Fruit fly (Drosophila melanogaster) whole organism, embryonic: ENCODE measurements around the gene CG6966.

ENCODE experiments used
- Antp ChIP-seq: fragments of 200-800 bp; sonication (Bioruptor generic); optimal IDR thresholded peaks from 3 replicates; lab custom pipeline; 2016; ENCODE audit warnings: missing biosample characterization, missing genetic modification characterization
- Awh ChIP-seq: fragments of 200-800 bp; sonication (Bioruptor generic); IDR thresholded peaks from 2 replicates; pipeline ENCODE4, ENCODE4 v1.3.6; 2022; ENCODE audit warnings: missing biosample characterization, missing genetic modification characterization
- B-H2 ChIP-seq: fragments of 200-800 bp; sonication (Bioruptor generic); optimal IDR thresholded peaks from 2 replicates; lab custom pipeline; 2018; ENCODE audit warnings: missing biosample characterization, mild to moderate bottlenecking, missing genetic modification characterization
- CG11695 ChIP-seq: fragments of 200-800 bp; sonication (Bioruptor generic); IDR thresholded peaks from 3 replicates; pipeline ENCODE4 v1.3.6; 2022; ENCODE audit warnings: missing biosample characterization, missing genetic modification characterization
- CG12104 ChIP-seq: fragments of 200-800 bp; sonication (Bioruptor generic); optimal IDR thresholded peaks from 3 replicates; lab custom pipeline; 2016; ENCODE audit warnings: missing biosample characterization, missing genetic modification characterization
- CG1233 ChIP-seq: fragments of 200-800 bp; sonication (Bioruptor generic); optimal IDR thresholded peaks from 4 replicates; lab custom pipeline; 2018; ENCODE audit warnings: missing biosample characterization, mild to moderate bottlenecking, missing genetic modification characterization
- CG15011 ChIP-seq: fragments of 200-800 bp; sonication (Bioruptor generic); optimal IDR thresholded peaks from 3 replicates; lab custom pipeline; 2018; ENCODE audit warnings: missing biosample characterization, mild to moderate bottlenecking, missing genetic modification characterization
- CG17802 ChIP-seq: fragments of 200-800 bp; sonication (Bioruptor generic); optimal IDR thresholded peaks from 2 replicates; lab custom pipeline; 2018; ENCODE audit warnings: missing biosample characterization, mild to moderate bottlenecking, missing genetic modification characterization, moderate library complexity
- CG1792 ChIP-seq: fragments of 200-800 bp; sonication (Bioruptor generic); optimal IDR thresholded peaks from 2 replicates; lab custom pipeline; 2016; ENCODE audit warnings: missing biosample characterization, missing genetic modification characterization
- CG2116 ChIP-seq: fragments of 200-800 bp; sonication (Bioruptor generic); optimal IDR thresholded peaks from 3 replicates; lab custom pipeline; 2018; ENCODE audit warnings: missing biosample characterization, mild to moderate bottlenecking, missing genetic modification characterization
- CG31388 ChIP-seq: fragments of 200-800 bp; sonication (Bioruptor generic); optimal IDR thresholded peaks from 2 replicates; lab custom pipeline; 2016; ENCODE audit warnings: missing biosample characterization, missing genetic modification characterization
- CG4360 ChIP-seq: fragments of 200-800 bp; sonication (Bioruptor generic); IDR thresholded peaks from 2 replicates; pipeline ENCODE4 v1.3.6; 2022; ENCODE audit warnings: missing biosample characterization, missing genetic modification characterization
- CG7357 ChIP-seq: fragments of 200-800 bp; sonication (Bioruptor generic); IDR thresholded peaks from 3 replicates; pipeline ENCODE4 v1.3.6; 2022; ENCODE audit warnings: missing biosample characterization, missing genetic modification characterization
- CG7928 ChIP-seq: fragments of 200-800 bp; sonication (Bioruptor generic); optimal IDR thresholded peaks from 2 replicates; lab custom pipeline; 2017; ENCODE audit warnings: missing biosample characterization, mild to moderate bottlenecking, missing genetic modification characterization
- CG7963 ChIP-seq: fragments of 200-800 bp; sonication (Bioruptor generic); IDR thresholded peaks from 3 replicates; pipeline ENCODE4 v1.3.6; 2022; ENCODE audit warnings: missing biosample characterization, missing genetic modification characterization; ENCODE audit not compliant: partially characterized antibody
- CG8089 ChIP-seq: fragments of 200-800 bp; sonication (Bioruptor generic); optimal IDR thresholded peaks from 3 replicates; lab custom pipeline; 2016; ENCODE audit warnings: missing biosample characterization, missing genetic modification characterization
- Camta ChIP-seq: fragments of 200-800 bp; sonication (Bioruptor generic); optimal IDR thresholded peaks from 2 replicates; lab custom pipeline; 2016; ENCODE audit warnings: missing biosample characterization, missing genetic modification characterization
- CoRest ChIP-seq: fragments of 200-800 bp; sonication (Bioruptor generic); optimal IDR thresholded peaks from 3 replicates; lab custom pipeline; 2018; ENCODE audit warnings: missing biosample characterization, mild to moderate bottlenecking, missing genetic modification characterization, moderate library complexity
- E2f1 ChIP-seq: fragments of 200-800 bp; sonication (Bioruptor generic); IDR thresholded peaks from 2 replicates; pipeline ENCODE4 v1.3.6; 2022; ENCODE audit warnings: missing biosample characterization, missing genetic modification characterization
- HHEX ChIP-seq: fragments of 200-800 bp; sonication (Bioruptor generic); optimal IDR thresholded peaks from 3 replicates; lab custom pipeline; 2017; ENCODE audit warnings: missing biosample characterization, mild to moderate bottlenecking, missing genetic modification characterization, missing genetic modification reagents
- Hey ChIP-seq: fragments of 200-800 bp; sonication (Bioruptor generic); optimal IDR thresholded peaks from 3 replicates; lab custom pipeline; 2018; ENCODE audit warnings: missing biosample characterization, mild to moderate bottlenecking, missing genetic modification characterization
- HmgD ChIP-seq: fragments of 200-800 bp; sonication (Bioruptor generic); optimal IDR thresholded peaks from 3 replicates; lab custom pipeline; 2016; ENCODE audit warnings: missing biosample characterization, missing genetic modification characterization
- Hsf ChIP-seq: fragments of 200-800 bp; sonication (Bioruptor generic); optimal IDR thresholded peaks from 3 replicates; lab custom pipeline; 2016; ENCODE audit warnings: missing biosample characterization, missing genetic modification characterization
- Jarid2 ChIP-seq: fragments of 200-800 bp; sonication (Bioruptor generic); optimal IDR thresholded peaks from 3 replicates; lab custom pipeline; 2017; ENCODE audit warnings: mild to moderate bottlenecking, missing biosample characterization, missing genetic modification reagents, missing genetic modification characterization
- Lpt ChIP-seq: fragments of >200 bp; optimal IDR thresholded peaks from 2 replicates; lab custom pipeline; 2018; ENCODE audit warnings: missing biosample characterization, missing genetic modification characterization
- NC2α ChIP-seq: fragments of 200-800 bp; sonication (Bioruptor generic); optimal IDR thresholded peaks from 2 replicates; lab custom pipeline; 2016; ENCODE audit warnings: missing biosample characterization, missing genetic modification characterization
- abd-A ChIP-seq: fragments of 200-800 bp; sonication (Bioruptor generic); optimal IDR thresholded peaks from 3 replicates; lab custom pipeline; 2019; ENCODE audit warnings: missing biosample characterization, mild to moderate bottlenecking, missing genetic modification characterization, moderate library complexity
- az2 ChIP-seq: fragments of 200-800 bp; sonication (Bioruptor generic); optimal IDR thresholded peaks from 3 replicates; lab custom pipeline; 2016; ENCODE audit warnings: missing biosample characterization, missing genetic modification characterization
- bcd ChIP-seq: fragments of 200-800 bp; sonication (Bioruptor generic); optimal IDR thresholded peaks from 2 replicates; lab custom pipeline; 2017; ENCODE audit warnings: missing biosample characterization, mild to moderate bottlenecking, missing genetic modification characterization
- bigmax ChIP-seq: fragments of 200-800 bp; sonication (Bioruptor generic); optimal IDR thresholded peaks from 2 replicates; lab custom pipeline; 2018; ENCODE audit warnings: missing biosample characterization, mild to moderate bottlenecking, missing genetic modification characterization
- chm ChIP-seq: fragments of 200-800 bp; sonication (Bioruptor generic); IDR thresholded peaks from 2 replicates; pipeline ENCODE4 v1.3.6; 2022; ENCODE audit warnings: missing biosample characterization, missing genetic modification characterization
- croc ChIP-seq: fragments of 200-800 bp; sonication (Bioruptor generic); conservative IDR thresholded peaks from 3 replicates; pipeline ENCODE4 v1.3.6; 2022; ENCODE audit warnings: missing biosample characterization, missing genetic modification characterization
- crp ChIP-seq, 2 experiments: fragments of 200-800 bp; sonication (Bioruptor generic); optimal IDR thresholded peaks; 2 replicates in 1 of 2; 3 replicates in 1 of 2; lab custom pipeline; 2017; ENCODE audit warnings: missing biosample characterization in 2 of 2, missing genetic modification characterization in 2 of 2, mild to moderate bottlenecking in 1 of 2, moderate library complexity in 1 of 2
- dm ChIP-seq: fragments of 200-800 bp; sonication (Bioruptor generic); optimal IDR thresholded peaks from 3 replicates; lab custom pipeline; 2016; ENCODE audit warnings: missing biosample characterization, missing genetic modification characterization
- emc ChIP-seq: fragments of 200-800 bp; sonication (Bioruptor generic); optimal IDR thresholded peaks from 2 replicates; lab custom pipeline; 2016; ENCODE audit warnings: missing biosample characterization, missing genetic modification characterization
- fd64A ChIP-seq: fragments of 200-800 bp; sonication (Bioruptor generic); optimal IDR thresholded peaks from 3 replicates; lab custom pipeline; 2018; ENCODE audit warnings: missing biosample characterization, mild to moderate bottlenecking, missing genetic modification characterization
- inv ChIP-seq: fragments of 200-800 bp; sonication (Bioruptor generic); IDR thresholded peaks from 2 replicates; pipeline ENCODE4 v1.3.6; 2022; ENCODE audit warnings: missing biosample characterization, missing genetic modification characterization; ENCODE audit not compliant: partially characterized antibody
- mam ChIP-seq: fragments of 200-800 bp; sonication (Bioruptor generic); optimal IDR thresholded peaks from 3 replicates; lab custom pipeline; 2016; ENCODE audit warnings: missing biosample characterization, missing genetic modification characterization
- org-1 ChIP-seq: fragments of 200-800 bp; sonication (Bioruptor generic); optimal IDR thresholded peaks from 2 replicates; lab custom pipeline; 2017; ENCODE audit warnings: missing biosample characterization, missing genetic modification characterization
- pb ChIP-seq: fragments of 200-800 bp; sonication (Bioruptor generic); optimal IDR thresholded peaks from 3 replicates; lab custom pipeline; 2016; ENCODE audit warnings: missing biosample characterization, missing genetic modification characterization
- ranshi ChIP-seq: fragments of 200-800 bp; sonication (Bioruptor generic); IDR thresholded peaks from 2 replicates; pipeline ENCODE4 v1.3.6; 2022; ENCODE audit warnings: missing biosample characterization, missing genetic modification characterization
- sc ChIP-seq, 3 experiments: fragments of >200 bp in 2 of 3; fragments of 200-800 bp in 1 of 3; sonication (Bioruptor generic) in 1 of 3; optimal IDR thresholded peaks; 2 replicates in 2 of 3; 3 replicates in 1 of 3; lab custom pipeline; 2017; ENCODE audit warnings: mild to moderate bottlenecking in 1 of 3, missing biosample characterization in 1 of 3, missing genetic modification characterization in 1 of 3, missing genetic modification reagents in 1 of 3
- sim ChIP-seq: fragments of 200-800 bp; sonication (Bioruptor generic); IDR thresholded peaks from 2 replicates; pipeline ENCODE4 v1.3.6; 2022; ENCODE audit warnings: missing biosample characterization, missing genetic modification characterization
- sob ChIP-seq: fragments of 200-800 bp; sonication (Bioruptor generic); IDR thresholded peaks from 2 replicates; pipeline ENCODE4 v1.3.6; 2022; ENCODE audit warnings: missing biosample characterization, missing genetic modification characterization
- sug ChIP-seq: fragments of 200-800 bp; optimal IDR thresholded peaks from 2 replicates; lab custom pipeline; 2019; ENCODE audit warnings: missing biosample characterization, mild to moderate bottlenecking, missing genetic modification characterization, moderate library complexity
- tna ChIP-seq: fragments of 200-800 bp; sonication (Bioruptor generic); IDR thresholded peaks from 2 replicates; pipeline ENCODE4 v1.3.6; 2022; ENCODE audit warnings: missing biosample characterization, missing genetic modification characterization; ENCODE audit not compliant: partially characterized antibody
- ttk ChIP-seq: fragments of 200-800 bp; sonication (Bioruptor generic); IDR thresholded peaks from 2 replicates; pipeline ENCODE4 v2.1.2; 2022; ENCODE audit warnings: missing biosample characterization, missing genetic modification characterization
- tup ChIP-seq: fragments of 200-800 bp; sonication (Bioruptor generic); optimal IDR thresholded peaks from 2 replicates; lab custom pipeline; 2016; ENCODE audit warnings: missing biosample characterization, mild to moderate bottlenecking, missing genetic modification characterization, moderate library complexity
- vvl ChIP-seq: fragments of 200-800 bp; sonication (Bioruptor generic); IDR thresholded peaks from 2 replicates; pipeline ENCODE4 v1.3.6; 2022; ENCODE audit warnings: missing biosample characterization, missing genetic modification characterization
- z ChIP-seq: fragments of 200-800 bp; sonication (Bioruptor generic); IDR thresholded peaks from 3 replicates; pipeline ENCODE4 v1.3.6; 2022; ENCODE audit warnings: missing biosample characterization, missing genetic modification characterization
- zfh1 ChIP-seq: fragments of 200-800 bp; sonication (Bioruptor generic); IDR thresholded peaks from 3 replicates; pipeline ENCODE4 v1.3.6; 2022; ENCODE audit warnings: missing biosample characterization, missing genetic modification characterization

Gene CG6966

DNA sequence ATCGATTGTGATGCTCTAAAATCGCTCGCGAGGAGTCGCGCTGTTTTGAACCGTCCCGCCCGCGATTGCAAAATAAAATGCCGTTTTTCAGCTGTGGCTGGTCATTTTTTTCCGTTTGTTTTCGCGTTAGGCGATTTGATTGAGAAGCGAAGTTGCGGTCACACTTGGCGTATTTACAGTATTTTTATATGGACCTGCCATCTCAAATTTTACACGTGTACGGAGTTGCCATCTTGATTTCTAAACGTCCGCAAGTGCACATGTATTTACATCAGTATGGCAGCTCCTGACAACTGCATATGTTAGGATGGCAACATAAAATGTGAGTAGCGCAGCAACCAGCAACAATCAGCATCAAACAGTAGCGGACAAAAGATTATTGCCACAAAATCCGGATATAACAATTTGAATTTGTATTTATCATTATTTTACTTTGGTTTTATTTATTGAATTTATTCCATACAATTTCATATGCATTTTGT, at the start of gene CG6966 (continued):
- peak; percentile 94 for TF ChIP-seq pb (GFP tag; lab: Kevin White, UChicago)
- no peak for TF ChIP-seq ttk (GFP tag; lab: Robert Waterston, UW)
- TF ChIP-seq org-1, result peak; percentile 93
- peak; percentile 85 for TF ChIP-seq CG31388
- peak; percentile 93 for TF ChIP-seq Hey (tag; lab: Kevin White, UChicago)
- no peak for TF ChIP-seq zfh1 (GFP tag; lab: Robert Waterston, UW)
- TF ChIP-seq CG4360 (GFP tag; lab: Robert Waterston, UW), result no peak
- peak; percentile 91 for TF ChIP-seq CG2116
- TF ChIP-seq Hsf, result peak; percentile 98
- no peak for TF ChIP-seq Awh (GFP tag; lab: Robert Waterston, UW)
- TF ChIP-seq Camta (GFP tag; lab: Kevin White, UChicago), result peak; percentile 93
- peak; percentile 96 for TF ChIP-seq bcd (GFP tag; lab: Kevin White, UChicago)
- TF ChIP-seq abd-A, result peak; percentile 91
- no peak for TF ChIP-seq CG7963
- peak; percentile 94 for TF ChIP-seq HHEX
- TF ChIP-seq mam (GFP tag; lab: Kevin White, UChicago), result peak; percentile 97
- peak; percentile 73 for TF ChIP-seq fd64A (GFP tag; lab: Kevin White, UChicago)
- TF ChIP-seq CG8089 (GFP tag; lab: Kevin White, UChicago), result peak; percentile 97
- TF ChIP-seq bigmax (GFP tag; lab: Kevin White, UChicago), result peak; percentile 74
- TF ChIP-seq E2f1 (GFP tag; lab: Robert Waterston, UW), result no peak
- peak; percentile 84 for TF ChIP-seq croc (GFP tag; lab: Robert Waterston, UW)
- peak; percentile 96 for TF ChIP-seq NC2α
- TF ChIP-seq CG11695 (GFP tag; lab: Robert Waterston, UW), result no peak
- TF ChIP-seq sob (GFP tag; lab: Robert Waterston, UW), result no peak
- TF ChIP-seq tna, result no peak
- TF ChIP-seq az2 (GFP tag; lab: Kevin White, UChicago), result peak; percentile 93
- TF ChIP-seq sc (optimal IDR thresholded peaks at IDR 0.05; lab: Kevin White, UChicago), result no peak
- TF ChIP-seq sc (GFP tag; optimal IDR thresholded peaks at IDR 0.05; lab: Kevin White, UChicago), result peak; percentile 89
- peak; percentile 86 for TF ChIP-seq CG12104 (GFP tag; lab: Kevin White, UChicago)
- peak; percentile 93 for TF ChIP-seq sug
- peak; percentile 99 for TF ChIP-seq B-H2 (GFP tag; lab: Kevin White, UChicago)
- peak; percentile 85 for TF ChIP-seq CG17802 (tag; lab: Kevin White, UChicago)
- no peak for TF ChIP-seq z (GFP tag; lab: Robert Waterston, UW)
- peak; percentile 95 for TF ChIP-seq Antp (GFP tag; lab: Kevin White, UChicago)
- TF ChIP-seq CG1233, result peak; percentile 96
- peak; percentile 95 for TF ChIP-seq dm (GFP tag; lab: Kevin White, UChicago)
- TF ChIP-seq ranshi, result no peak
- peak; percentile 68; the same call in 2 of the 3 replicates for TF ChIP-seq CG7357
- TF ChIP-seq tup, result peak; percentile 88
- no peak for TF ChIP-seq chm (GFP tag; lab: Robert Waterston, UW)
- peak; percentile 88 for TF ChIP-seq CG1792 (GFP tag; lab: Kevin White, UChicago)
- TF ChIP-seq crp (GFP tag; optimal IDR thresholded peaks at IDR 0.05; lab: Kevin White, UChicago), result peak in 1 of 2 experiments; percentile 77
- TF ChIP-seq CG15011 (GFP tag; lab: Kevin White, UChicago), result peak; percentile 92
- TF ChIP-seq Lpt (GFP tag; lab: Kevin White, UChicago), result no peak
- peak; percentile 75 for TF ChIP-seq Jarid2 (GFP tag; lab: Kevin White, UChicago)
- TF ChIP-seq CoRest (tag; lab: Kevin White, UChicago), result peak; percentile 97
- TF ChIP-seq CG7928, result peak; percentile 66
- no peak for TF ChIP-seq sim (GFP tag; lab: Robert Waterston, UW)
- no peak for TF ChIP-seq vvl (GFP tag; lab: Robert Waterston, UW)
- peak; percentile 98 for TF ChIP-seq HmgD (GFP tag; lab: Kevin White, UChicago)
- peak; percentile 96 for TF ChIP-seq emc (GFP tag; lab: Kevin White, UChicago)
- no peak for TF ChIP-seq inv (GFP tag; lab: Robert Waterston, UW)
